Worm (Caenorhabditis elegans): Measurements from ENCODE around the gene set-22.

Gene set-22

ce11 chrV:10476864-10477443 is 40.2 kb downstream of the set-22 start:
- TF ChIP-seq him-1 (tag; optimal IDR thresholded peaks at IDR 0.05): peak; percentile 23
- no peak for TF ChIP-seq W03F9.2 (tag; optimal IDR thresholded peaks at IDR 0.05)

DNA sequence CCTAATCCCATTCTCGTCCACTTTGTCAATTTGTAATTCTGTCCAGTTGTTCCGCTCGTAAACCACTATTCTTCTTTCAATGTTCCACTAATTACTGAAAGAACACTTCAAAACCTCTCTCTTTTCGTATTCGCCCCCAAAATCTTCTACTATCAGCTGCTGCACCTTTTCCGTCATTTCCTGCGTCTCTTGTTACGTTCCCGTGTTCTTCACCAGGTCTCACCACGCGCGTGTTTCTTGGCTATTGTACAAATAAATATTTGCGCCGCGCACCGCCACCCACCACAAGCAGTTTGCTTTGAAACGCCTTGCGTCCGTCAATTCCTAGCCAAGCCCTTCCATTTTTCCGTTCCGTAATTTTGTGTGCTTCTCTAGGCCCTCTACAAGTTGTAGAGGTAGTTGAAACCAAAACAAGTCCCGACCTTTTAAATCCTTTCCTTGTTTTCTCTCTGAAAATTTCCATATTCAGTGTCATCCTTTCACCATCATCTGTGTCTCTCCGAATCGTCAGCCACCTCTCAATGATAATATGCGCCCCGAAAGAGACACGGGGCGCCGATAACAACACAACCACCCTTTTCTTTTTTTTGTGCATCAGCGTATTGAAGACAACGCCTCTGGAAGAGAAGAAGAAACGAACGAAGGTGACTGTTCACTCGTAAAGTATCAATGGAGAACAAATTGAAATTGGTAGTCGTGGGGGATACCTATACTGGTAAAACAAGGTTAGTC is 41.6 kb downstream of the set-22 start, which contains the start of the genes crp-1 and Y32F6B.9:
TSS of gene crp-1 (plus strand) at position 468 of the 732 bp plus-strand sequence.
TSS of gene Y32F6B.9 (plus strand) at position 603 of the 732 bp plus-strand sequence.
- TF ChIP-seq him-1 (tag; optimal IDR thresholded peaks at IDR 0.05) (no peak), W03F9.2 (tag; optimal IDR thresholded peaks at IDR 0.05) (no peak), dao-5 (tag; optimal IDR thresholded peaks at IDR 0.05) (no peak)

- TF ChIP-seq him-1 (tag; optimal IDR thresholded peaks at IDR 0.05): no peak
Measured at ce11 chrV:10483995-10484394, 47.3 kb downstream of the set-22 start.

DNA sequence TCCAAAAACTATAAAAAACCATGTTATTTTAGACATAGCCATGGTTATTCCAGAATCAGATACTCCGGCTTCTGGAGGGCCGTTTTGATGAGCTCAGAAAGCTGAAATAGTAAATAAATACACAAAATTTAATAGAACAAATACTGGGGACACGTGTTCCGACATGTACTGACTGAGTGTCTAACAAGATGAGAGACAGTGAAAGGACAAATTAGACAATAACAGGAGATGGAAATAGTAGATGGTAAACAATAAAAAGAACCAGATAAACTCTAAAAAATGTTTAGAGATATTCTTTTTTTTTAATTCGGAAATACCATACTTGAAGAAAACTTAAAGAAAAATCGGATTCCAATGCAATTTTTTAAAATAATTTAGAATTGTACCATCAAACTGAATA is 47.9 kb downstream of the set-22 start, which contains the start of gene Y32F6B.1:
TSS of gene Y32F6B.1 (minus strand) at position 101 of the 400 bp plus-strand sequence.
- TF ChIP-seq W03F9.2 (tag; optimal IDR thresholded peaks at IDR 0.05) (no peak), dao-5 (tag; optimal IDR thresholded peaks at IDR 0.05) (no peak)

DNA sequence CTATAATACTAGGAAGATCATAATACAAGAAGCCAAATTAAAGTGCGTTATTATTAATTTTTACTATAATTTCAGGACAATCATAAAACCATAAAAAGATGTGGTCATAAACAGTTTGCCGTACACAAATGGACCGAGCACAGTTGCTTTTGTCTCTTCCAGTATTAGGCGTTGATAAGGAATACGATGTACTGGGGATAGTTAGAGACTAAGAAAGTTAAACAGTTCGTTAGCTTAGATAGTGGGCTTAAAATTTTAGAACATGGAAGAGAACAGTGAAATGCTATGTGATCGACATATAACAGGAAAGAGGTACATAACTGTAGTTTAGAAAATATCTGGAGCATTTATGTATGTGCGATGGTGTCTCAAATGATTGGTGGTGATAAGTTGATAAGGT is 48.7 kb downstream of the set-22 start:
- no peak for TF ChIP-seq W03F9.2 (tag; optimal IDR thresholded peaks at IDR 0.05)
- no peak for TF ChIP-seq him-1 (tag; optimal IDR thresholded peaks at IDR 0.05)
- no peak for TF ChIP-seq dao-5 (tag; optimal IDR thresholded peaks at IDR 0.05)

ce11 chrV:10489998-10490397 is 53.3 kb downstream of the set-22 start, which contains the start of gene ncx-5:
TSS of gene ncx-5 (minus strand) at chrV:10490098.
- TF ChIP-seq him-1 (tag; optimal IDR thresholded peaks at IDR 0.05) (no peak), dao-5 (tag; optimal IDR thresholded peaks at IDR 0.05) (no peak)
